Worm (Caenorhabditis elegans): ENCODE data around the gene nas-9.

- TF ChIP-seq tbx-2 (tag; optimal IDR thresholded peaks at IDR 0.05): no peak
- no peak for TF ChIP-seq nfya-1 (tag; optimal IDR thresholded peaks at IDR 0.05)
- no peak for TF ChIP-seq ceh-19 (GFP tag; optimal IDR thresholded peaks at IDR 0.05)
- no peak for TF ChIP-seq ama-1 (optimal IDR thresholded peaks at IDR 0.05)
- TF ChIP-seq nhr-11 (tag; optimal IDR thresholded peaks at IDR 0.05): no peak
These were observed at the start of gene nas-9 for ce11 chrV:4839913-4840312.

Measured in whole organism, late embryonic.